Worm (Caenorhabditis elegans) whole organism, L4 larva: ENCODE results near the gene ZK856.6.

ENCODE experiments used
- R02D3.7 ChIP-seq: fragments of 150-350 bp; sonication (generic microtip); optimal IDR thresholded peaks from 3 replicates; lab custom pipeline; 2014; ENCODE audit warnings: missing biosample characterization, missing genetic modification characterization
- ZK546.5 ChIP-seq, 2 experiments: sonication (generic microtip); optimal IDR thresholded peaks; 2 replicates each; lab custom pipeline; 2017; ENCODE audit warnings: missing biosample characterization in 2 of 2, missing genetic modification characterization in 2 of 2
- ama-1 ChIP-seq: fragments of 150-350 bp; optimal IDR thresholded peaks from 2 replicates; lab custom pipeline; 2014; ENCODE audit warnings: inconsistent platforms, mixed read lengths
- tra-1 ChIP-seq: fragments of 200-800 bp; sonication (Bioruptor generic); IDR thresholded peaks from 2 replicates; pipeline ENCODE4 v1.3.6; 2022; ENCODE audit warnings: missing genetic modification reagents, missing genetic modification characterization, missing compliant biosample characterization
- unc-39 ChIP-seq: sonication (generic microtip); optimal IDR thresholded peaks from 2 replicates; lab custom pipeline; 2017; ENCODE audit warnings: missing biosample characterization, missing genetic modification characterization

DNA sequence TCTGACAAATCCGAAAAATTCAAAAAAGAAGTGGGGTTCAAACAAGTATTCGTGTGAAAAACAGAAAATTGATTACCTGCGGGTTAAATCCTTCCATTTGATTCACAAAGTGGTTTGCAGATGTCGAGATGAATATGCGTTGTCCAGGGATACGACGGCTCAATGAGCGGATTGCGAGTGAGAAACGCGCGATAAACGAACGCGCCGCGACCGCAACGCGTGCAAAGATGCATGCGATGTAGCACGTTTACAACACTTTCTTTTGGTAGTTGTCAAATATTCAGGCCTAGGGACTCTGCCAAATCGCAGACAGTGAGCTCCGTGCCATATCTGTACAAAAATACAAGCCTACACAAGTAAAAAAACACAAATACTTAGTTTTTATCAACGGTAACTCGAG, 40.2 kb downstream of the ZK856.6 start, which contains the start of gene fubl-1:
- TF ChIP-seq ama-1 (lab: Kevin White, UChicago) (peak; percentile 75), R02D3.7 (tag; lab: Kevin White, UChicago) (no peak), tra-1 (GFP tag; lab: Robert Waterston, UW) (no peak), ZK546.5 (tag; optimal IDR thresholded peaks at IDR 0.05; lab: Kevin White, UChicago) (no peak), unc-39 (no peak)
